Worm (Caenorhabditis elegans) whole organism, L3 larva: ENCODE data around the gene Y73B6BL.29.

Experiments used
- R02D3.7 ChIP-seq: fragments of 150-350 bp; optimal IDR thresholded peaks from 2 replicates; lab custom pipeline; 2014; ENCODE audit warnings: missing biosample characterization, missing genetic modification characterization
- ama-1 ChIP-seq: fragments of 150-350 bp; optimal IDR thresholded peaks from 2 replicates; lab custom pipeline; 2018
- ceh-9 ChIP-seq: sonication (generic microtip); optimal IDR thresholded peaks from 2 replicates; lab custom pipeline; 2018; ENCODE audit warnings: missing biosample characterization, missing genetic modification characterization
- elt-1 ChIP-seq: fragments of 150-350 bp; optimal IDR thresholded peaks from 2 replicates; lab custom pipeline; 2014; ENCODE audit warnings: missing biosample characterization, missing genetic modification characterization
- elt-3 ChIP-seq, 3 experiments: fragments of 150-350 bp in 1 of 3; sonication (generic microtip) in 2 of 3; optimal IDR thresholded peaks; 2 replicates in 2 of 3; 4 replicates in 1 of 3; lab custom pipeline; 2014 to 2017; ENCODE audit warnings: missing biosample characterization in 3 of 3, missing genetic modification characterization in 3 of 3
- fos-1 ChIP-seq: fragments of 150-350 bp; optimal IDR thresholded peaks from 2 replicates; lab custom pipeline; 2014; ENCODE audit warnings: missing biosample characterization, missing genetic modification characterization
- lin-39 ChIP-seq: fragments of 150-350 bp; optimal IDR thresholded peaks from 2 replicates; lab custom pipeline; 2018; ENCODE audit warnings: missing biosample characterization, missing genetic modification reagents, missing genetic modification characterization
- mdl-1 ChIP-seq: fragments of 150-350 bp; optimal IDR thresholded peaks from 2 replicates; lab custom pipeline; 2014; ENCODE audit warnings: missing biosample characterization, missing genetic modification characterization
- nhr-77 ChIP-seq: fragments of 150-350 bp; optimal IDR thresholded peaks from 2 replicates; lab custom pipeline; 2014; ENCODE audit warnings: missing biosample characterization, missing genetic modification characterization
- skn-1 ChIP-seq: fragments of 150-350 bp; optimal IDR thresholded peaks from 2 replicates; lab custom pipeline; 2014; ENCODE audit warnings: missing biosample characterization, missing genetic modification characterization
- snpc-4 ChIP-seq: fragments of 150-350 bp; optimal IDR thresholded peaks from 2 replicates; lab custom pipeline; 2014; ENCODE audit warnings: missing biosample characterization, missing genetic modification characterization
- zag-1 ChIP-seq: fragments of 150-350 bp; optimal IDR thresholded peaks from 2 replicates; lab custom pipeline; 2014; ENCODE audit warnings: missing biosample characterization, missing genetic modification characterization

DNA sequence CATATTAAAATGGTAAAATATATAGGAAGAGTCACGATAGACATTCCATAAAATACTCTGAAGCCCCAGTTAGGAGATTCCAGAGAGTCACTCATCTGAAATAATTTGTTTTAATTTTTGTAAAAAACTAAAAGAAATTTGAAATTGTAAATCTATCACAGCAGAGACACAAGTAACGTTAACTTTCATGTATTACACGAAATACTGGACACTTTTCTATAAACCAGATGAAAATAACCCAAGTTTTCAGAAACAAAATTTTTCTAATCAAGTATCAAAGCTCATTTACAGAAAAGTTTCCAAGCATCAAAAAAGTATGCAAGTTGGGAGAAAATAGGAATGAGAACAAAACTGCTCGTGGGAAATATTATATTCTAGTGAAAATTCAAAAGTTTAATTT, 23.5 kb upstream of the Y73B6BL.29 start, which contains the start of gene srv-27:
- TF ChIP-seq lin-39 (tag; lab: Kevin White, UChicago) (no peak), nhr-77 (tag; lab: Kevin White, UChicago) (no peak), fos-1 (tag; lab: Kevin White, UChicago) (no peak), R02D3.7 (tag; lab: Kevin White, UChicago) (no peak), skn-1 (tag; lab: Kevin White, UChicago) (no peak), ama-1 (lab: Kevin White, UChicago) (no peak), elt-3 (tag; optimal IDR thresholded peaks at IDR 0.05; lab: Kevin White, UChicago) (no peak), mdl-1 (tag; lab: Kevin White, UChicago) (no peak), snpc-4 (tag; lab: Kevin White, UChicago) (no peak), elt-1 (tag; lab: Kevin White, UChicago) (no peak), ceh-9 (tag; lab: Kevin White, UChicago) (no peak), zag-1 (tag; lab: Kevin White, UChicago) (no peak)
